Worm (Caenorhabditis elegans): ENCODE measurements around the gene gap-2.

Gene gap-2

ce11 chrX:9523118-9523517 is 50.8 kb downstream of the gap-2 start, which contains the start of gene C07B5.3:
C07B5.3 (minus strand) TSS chrX:9523218.
- TF ChIP-seq Y22D7AL.16 (tag; optimal IDR thresholded peaks at IDR 0.05) (no peak), ttx-3 (tag; optimal IDR thresholded peaks at IDR 0.05) (no peak), elt-2 (tag; optimal IDR thresholded peaks at IDR 0.05) (no peak), fkh-10 (GFP tag; optimal IDR thresholded peaks at IDR 0.05) (no peak), ceh-9 (tag; optimal IDR thresholded peaks at IDR 0.05) (no peak), ceh-48 (tag; optimal IDR thresholded peaks at IDR 0.05) (no peak), nfya-1 (tag; optimal IDR thresholded peaks at IDR 0.05) (no peak), unc-86 (tag; optimal IDR thresholded peaks at IDR 0.05) (no peak), hlh-8 (tag; optimal IDR thresholded peaks at IDR 0.05) (no peak), sox-4 (tag; optimal IDR thresholded peaks at IDR 0.05) (no peak), ref-2 (tag; optimal IDR thresholded peaks at IDR 0.05) (no peak), C38D4.7 (GFP tag; optimal IDR thresholded peaks at IDR 0.05) (no peak)

DNA sequence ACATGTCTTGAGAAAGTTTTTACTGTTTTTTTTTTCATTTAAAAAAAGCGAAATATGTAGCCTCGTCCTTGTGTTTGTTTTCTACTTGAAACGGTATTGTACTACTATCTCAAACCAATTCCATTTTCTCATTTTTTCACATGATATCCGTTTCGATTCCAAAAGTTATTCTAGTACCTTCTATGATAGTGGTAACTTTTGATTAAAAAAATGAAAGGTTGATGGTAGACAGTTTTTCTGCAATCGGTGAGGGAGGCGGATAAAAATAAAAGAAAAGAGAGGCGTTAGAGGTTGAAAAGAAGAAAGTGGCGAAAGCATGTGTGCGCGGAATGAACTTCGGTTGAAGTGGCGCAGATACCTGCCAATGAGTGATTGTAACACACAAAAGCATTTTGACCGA is 55.6 kb downstream of the gap-2 start:
- TF ChIP-seq nhr-11 (tag; optimal IDR thresholded peaks at IDR 0.05) (no peak), ceh-24 (tag; optimal IDR thresholded peaks at IDR 0.05) (no peak), rnt-1 (tag; optimal IDR thresholded peaks at IDR 0.05) (no peak), ets-4 (tag; optimal IDR thresholded peaks at IDR 0.05) (no peak), elt-4 (tag; optimal IDR thresholded peaks at IDR 0.05) (no peak), ceh-48 (tag; optimal IDR thresholded peaks at IDR 0.05) (no peak), lin-11 (tag; optimal IDR thresholded peaks at IDR 0.05) (no peak), pros-1 (tag; optimal IDR thresholded peaks at IDR 0.05) (no peak), K09A11.1 (tag; optimal IDR thresholded peaks at IDR 0.05; ENCODE audit: insufficient read depth) (no peak), Y22D7AL.16 (tag; optimal IDR thresholded peaks at IDR 0.05) (no peak), ceh-30 (tag; optimal IDR thresholded peaks at IDR 0.05) (no peak), che-1 (tag; optimal IDR thresholded peaks at IDR 0.05) (no peak), ceh-19 (GFP tag; optimal IDR thresholded peaks at IDR 0.05) (no peak)

DNA sequence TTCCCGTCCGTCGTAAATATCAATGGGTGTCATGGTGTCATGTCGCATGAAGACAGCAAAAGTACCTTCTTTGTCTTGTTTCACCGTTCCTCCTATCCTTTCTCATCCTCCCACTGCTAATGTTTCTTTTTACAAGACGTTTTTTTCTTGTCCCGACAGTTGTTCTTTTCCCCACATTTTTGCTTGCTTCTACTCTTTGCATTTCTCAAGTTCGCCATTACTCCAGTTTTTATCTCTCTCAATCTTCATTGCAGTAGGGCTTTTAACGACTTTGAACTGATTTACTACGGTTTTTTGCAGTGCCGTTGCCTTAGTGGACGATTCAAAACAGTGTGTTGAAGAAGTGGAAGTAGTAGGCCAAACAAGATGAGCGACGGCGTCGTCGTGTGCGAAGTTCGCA is 57.1 kb downstream of the gap-2 start, which contains the start of gene C07B5.4:
Gene C07B5.4 (plus strand): TSS at position 301 of the 400 bp plus-strand sequence.
- TF ChIP-seq gmeb-2 (tag; optimal IDR thresholded peaks at IDR 0.05) (no peak), sdc-2 (tag; optimal IDR thresholded peaks at IDR 0.05) (no peak)

ce11 chrX:9531640-9532039 is 59.4 kb downstream of the gap-2 start:
- TF ChIP-seq ceh-14 (tag; optimal IDR thresholded peaks at IDR 0.05) = no peak
- no peak for TF ChIP-seq Y22D7AL.16 (tag; optimal IDR thresholded peaks at IDR 0.05)
- TF ChIP-seq dve-1 (tag; optimal IDR thresholded peaks at IDR 0.05) = no peak
- no peak for TF ChIP-seq pat-9 (tag; optimal IDR thresholded peaks at IDR 0.05)
- no peak for TF ChIP-seq C08G9.2 (tag; optimal IDR thresholded peaks at IDR 0.05)
- TF ChIP-seq ceh-30 (tag; optimal IDR thresholded peaks at IDR 0.05) = no peak
- TF ChIP-seq dmd-4 (tag; optimal IDR thresholded peaks at IDR 0.05; ENCODE audit: borderline replicate concordance) = no peak
- TF ChIP-seq npax-4 (tag; optimal IDR thresholded peaks at IDR 0.05) = no peak
- no peak for TF ChIP-seq K09A11.1 (tag; optimal IDR thresholded peaks at IDR 0.05; ENCODE audit: insufficient read depth)
- TF ChIP-seq ceh-34 (tag; optimal IDR thresholded peaks at IDR 0.05) = no peak
- no peak for TF ChIP-seq syd-9 (tag; optimal IDR thresholded peaks at IDR 0.05)
- TF ChIP-seq fkh-6 (tag; optimal IDR thresholded peaks at IDR 0.05) = no peak
- no peak for TF ChIP-seq ttx-3 (tag; optimal IDR thresholded peaks at IDR 0.05)
- TF ChIP-seq F13H6.1 (tag; optimal IDR thresholded peaks at IDR 0.05) = no peak
- TF ChIP-seq ets-4 (tag; optimal IDR thresholded peaks at IDR 0.05) = no peak
- TF ChIP-seq unc-86 (tag; optimal IDR thresholded peaks at IDR 0.05) = no peak

DNA sequence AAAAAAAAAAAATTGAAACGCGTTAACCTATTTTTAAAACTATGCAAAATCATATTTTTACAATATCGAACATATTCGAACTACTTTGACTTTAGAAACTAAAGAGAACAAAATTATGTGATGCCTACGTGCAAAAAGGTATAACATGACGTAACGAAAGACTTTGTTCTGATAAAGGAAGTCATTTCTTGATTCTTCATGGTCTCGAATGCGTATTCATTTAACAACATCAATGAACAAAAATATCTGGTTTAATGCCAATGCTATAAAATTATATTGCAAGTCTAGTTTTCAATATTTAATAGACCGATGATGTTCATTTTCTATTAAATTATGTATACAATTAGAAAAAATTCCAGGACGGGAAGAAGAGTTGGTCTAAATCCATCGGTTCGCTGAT is 63.7 kb downstream of the gap-2 start:
- no peak for TF ChIP-seq lim-6 (tag; optimal IDR thresholded peaks at IDR 0.05)
- TF ChIP-seq ets-4 (tag; optimal IDR thresholded peaks at IDR 0.05) = no peak
- TF ChIP-seq pha-4 (tag; optimal IDR thresholded peaks at IDR 0.05) = no peak
- TF ChIP-seq unc-3 (GFP tag; conservative IDR thresholded peaks at IDR 0.05) = no peak
- TF ChIP-seq unc-3 (tag; optimal IDR thresholded peaks at IDR 0.05) = no peak
- TF ChIP-seq ceh-30 (tag; optimal IDR thresholded peaks at IDR 0.05) = no peak

Measured in whole organism, late embryonic.